Fruit fly (Drosophila melanogaster) whole organism, adult: ENCODE results near the gene Neto.

Experiments used
- CG11617 ChIP-seq: fragments of 200-800 bp; sonication (Bioruptor generic); optimal IDR thresholded peaks from 2 replicates; lab custom pipeline; 2017; ENCODE audit warnings: mild to moderate bottlenecking, missing biosample characterization, missing genetic modification reagents, missing genetic modification characterization
- CG12768 ChIP-seq: fragments of 200-800 bp; sonication (Bioruptor generic); optimal IDR thresholded peaks from 2 replicates; lab custom pipeline; 2017; ENCODE audit warnings: missing biosample characterization, missing genetic modification characterization, mild to moderate bottlenecking, moderate library complexity, missing genetic modification reagents
- CG5204 ChIP-seq: fragments of 200-800 bp; sonication (Bioruptor generic); optimal IDR thresholded peaks from 2 replicates; lab custom pipeline; 2016; ENCODE audit warnings: missing biosample characterization, missing genetic modification characterization
- CG7045 ChIP-seq: fragments of 200-800 bp; sonication (Bioruptor generic); optimal IDR thresholded peaks from 2 replicates; lab custom pipeline; 2017; ENCODE audit warnings: missing biosample characterization, mild to moderate bottlenecking, missing genetic modification characterization
- CG7101 ChIP-seq: fragments of 200-800 bp; sonication (Bioruptor generic); optimal IDR thresholded peaks from 2 replicates; lab custom pipeline; 2018; ENCODE audit warnings: missing biosample characterization, mild to moderate bottlenecking, missing genetic modification characterization, moderate library complexity
- Clk ChIP-seq: fragments of 200-800 bp; sonication (Bioruptor generic); optimal IDR thresholded peaks from 2 replicates; lab custom pipeline; 2017; ENCODE audit warnings: missing biosample characterization, missing genetic modification characterization
- Hr96 ChIP-seq: fragments of 200-800 bp; sonication (Bioruptor generic); optimal IDR thresholded peaks from 2 replicates; lab custom pipeline; 2016; ENCODE audit warnings: missing biosample characterization, missing genetic modification characterization
- Mnt ChIP-seq: fragments of 200-800 bp; sonication (Bioruptor generic); optimal IDR thresholded peaks from 2 replicates; lab custom pipeline; 2016; ENCODE audit warnings: missing biosample characterization, mild to moderate bottlenecking, missing genetic modification characterization
- tj ChIP-seq: fragments of 200-800 bp; sonication (Bioruptor generic); optimal IDR thresholded peaks from 3 replicates; lab custom pipeline; 2017; ENCODE audit warnings: missing biosample characterization, mild to moderate bottlenecking, missing genetic modification characterization, moderate library complexity
- toe ChIP-seq: fragments of 200-800 bp; sonication (Bioruptor generic); optimal IDR thresholded peaks from 2 replicates; lab custom pipeline; 2016; ENCODE audit warnings: missing biosample characterization, missing genetic modification characterization

DNA sequence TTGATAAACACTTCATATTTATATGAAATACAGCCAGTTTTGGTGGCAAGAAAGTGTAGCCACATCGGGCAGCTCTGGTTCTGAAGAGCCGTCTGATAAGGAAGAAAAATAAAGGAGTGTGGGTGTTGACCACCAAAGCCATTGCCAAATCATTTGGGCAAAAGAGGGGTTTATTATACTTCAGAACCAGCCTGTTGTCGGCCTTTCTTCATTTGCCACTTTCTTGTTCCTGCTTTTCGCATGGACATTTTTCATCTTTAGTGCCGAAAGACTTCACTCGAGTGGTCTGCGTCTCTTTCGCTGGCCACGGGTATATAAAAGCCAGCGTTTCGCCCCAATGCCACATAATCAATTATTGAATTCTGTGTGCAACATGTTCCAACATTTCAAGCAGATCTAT lies 88.4 kb downstream of the Neto start, which contains the start of gene CG15756:
- no peak for TF ChIP-seq CG12768 (GFP tag; lab: Kevin White, UChicago)
- no peak for TF ChIP-seq CG7101
- no peak for TF ChIP-seq CG7045 (GFP tag; lab: Kevin White, UChicago)
- no peak for TF ChIP-seq Hr96 (GFP tag; lab: Kevin White, UChicago)
- TF ChIP-seq Clk (GFP tag; lab: Kevin White, UChicago), result no peak
- TF ChIP-seq tj (GFP tag; lab: Kevin White, UChicago), result no peak
- no peak for TF ChIP-seq toe (GFP tag; lab: Kevin White, UChicago)
- TF ChIP-seq CG11617 (GFP tag; lab: Kevin White, UChicago), result no peak
- TF ChIP-seq Mnt (GFP tag; lab: Kevin White, UChicago), result no peak
- TF ChIP-seq CG5204, result no peak
